Worm (Caenorhabditis elegans) whole organism, L4 larva: ENCODE results near the gene C14B9.10.

Experiments
- F10B5.3 ChIP-seq: sonication (generic microtip); optimal IDR thresholded peaks from 2 replicates; lab custom pipeline; 2016; ENCODE audit warnings: mild to moderate bottlenecking, missing genetic modification characterization, missing compliant biosample characterization
- F26F4.8 ChIP-seq: fragments of 200-800 bp; sonication (Bioruptor generic); conservative IDR thresholded peaks from 2 replicates; pipeline ENCODE4 v1.3.6; 2022; ENCODE audit warnings: missing genetic modification characterization, missing compliant biosample characterization
- F37D6.2 ChIP-seq: sonication (generic microtip); optimal IDR thresholded peaks from 2 replicates; lab custom pipeline; 2016; ENCODE audit warnings: mild to moderate bottlenecking, missing genetic modification characterization, missing compliant biosample characterization
- F49E8.2 ChIP-seq: sonication (generic microtip); optimal IDR thresholded peaks from 2 replicates; lab custom pipeline; 2016; ENCODE audit warnings: missing compliant biosample characterization, mild to moderate bottlenecking, missing genetic modification characterization, borderline replicate concordance
- T20F7.1 ChIP-seq: fragments of 200-800 bp; sonication (Bioruptor generic); optimal IDR thresholded peaks from 2 replicates; lab custom pipeline; 2018; ENCODE audit warnings: mild to moderate bottlenecking, missing genetic modification characterization, missing compliant biosample characterization
- Y105C5A.15 ChIP-seq: fragments of 200-800 bp; sonication (Bioruptor generic); IDR thresholded peaks from 2 replicates; pipeline ENCODE4 v1.3.6; 2022; ENCODE audit warnings: missing genetic modification characterization, missing compliant biosample characterization
- aha-1 ChIP-seq: fragments of 150-350 bp; peaks from one replicate; lab custom pipeline; 2014; ENCODE audit warnings: missing biosample characterization, missing genetic modification characterization
- aly-2 ChIP-seq: sonication (generic microtip); optimal IDR thresholded peaks from 2 replicates; lab custom pipeline; 2018; ENCODE audit warnings: missing biosample characterization, missing genetic modification characterization
- ama-1 ChIP-seq: fragments of 150-350 bp; optimal IDR thresholded peaks from 2 replicates; lab custom pipeline; 2014; ENCODE audit warnings: inconsistent platforms, mixed read lengths
- arid-1 ChIP-seq: fragments of 200-800 bp; sonication (Bioruptor generic); conservative IDR thresholded peaks from 2 replicates; pipeline ENCODE4 v1.3.6; 2022; ENCODE audit warnings: missing genetic modification reagents, missing genetic modification characterization, missing compliant biosample characterization
- ceh-20 ChIP-seq: fragments of 200-800 bp; sonication (Bioruptor generic); IDR thresholded peaks from 2 replicates; pipeline ENCODE4 v1.3.6; 2022; ENCODE audit warnings: missing genetic modification reagents, missing genetic modification characterization, missing compliant biosample characterization
- ceh-28 ChIP-seq: fragments of 150-350 bp; optimal IDR thresholded peaks from 2 replicates; lab custom pipeline; 2014; ENCODE audit warnings: missing biosample characterization, missing genetic modification reagents, missing genetic modification characterization
- ceh-44 ChIP-seq: fragments of 200-800 bp; sonication (Bioruptor generic); IDR thresholded peaks from 2 replicates; pipeline ENCODE4 v1.3.6; 2022; ENCODE audit warnings: missing genetic modification reagents, missing genetic modification characterization, missing compliant biosample characterization
- ceh-62 ChIP-seq: sonication (generic microtip); optimal IDR thresholded peaks from 2 replicates; lab custom pipeline; 2017; ENCODE audit warnings: missing biosample characterization, missing genetic modification characterization
- ctbp-1 ChIP-seq: fragments of 200-800 bp; sonication (Bioruptor generic); IDR thresholded peaks from 2 replicates; pipeline ENCODE4 v1.3.6; 2022; ENCODE audit warnings: missing genetic modification reagents, missing genetic modification characterization, missing compliant biosample characterization
- dmd-6 ChIP-seq: fragments of 200-800 bp; sonication (Bioruptor generic); IDR thresholded peaks from 2 replicates; pipeline ENCODE4 v1.3.6; 2022; ENCODE audit warnings: missing genetic modification reagents, missing genetic modification characterization, missing compliant biosample characterization
- egl-27 ChIP-seq: sonication (generic microtip); optimal IDR thresholded peaks from 3 replicates; lab custom pipeline; 2017; ENCODE audit warnings: missing biosample characterization, missing genetic modification reagents, missing genetic modification characterization
- egl-43 ChIP-seq: fragments of 200-800 bp; sonication (Bioruptor generic); IDR thresholded peaks from 2 replicates; pipeline ENCODE4 v1.3.6; 2022; ENCODE audit warnings: missing genetic modification reagents, missing genetic modification characterization, missing compliant biosample characterization
- fos-1 ChIP-seq: fragments of 150-350 bp; optimal IDR thresholded peaks from 2 replicates; lab custom pipeline; 2014; ENCODE audit warnings: missing biosample characterization, missing genetic modification characterization
- gei-8 ChIP-seq: fragments of 200-800 bp; sonication (Bioruptor generic); optimal IDR thresholded peaks from 2 replicates; lab custom pipeline; 2018; ENCODE audit warnings: mild to moderate bottlenecking, missing genetic modification characterization, missing compliant biosample characterization
- hlh-11 ChIP-seq: fragments of 200-800 bp; sonication (Bioruptor generic); optimal IDR thresholded peaks from 2 replicates; lab custom pipeline; 2018; ENCODE audit warnings: mild to moderate bottlenecking, missing genetic modification characterization, missing compliant biosample characterization
- hlh-30 ChIP-seq: sonication (generic microtip); optimal IDR thresholded peaks from 2 replicates; lab custom pipeline; 2017; ENCODE audit warnings: antibody characterized with exemption, mild to moderate bottlenecking, missing genetic modification characterization, missing compliant biosample characterization; ENCODE audit not compliant: insufficient read depth
- lin-38 ChIP-seq: fragments of 200-800 bp; sonication (Bioruptor generic); IDR thresholded peaks from 2 replicates; pipeline ENCODE4 v1.3.6; 2022; ENCODE audit warnings: missing genetic modification reagents, missing genetic modification characterization, missing compliant biosample characterization
- lin-39 ChIP-seq: fragments of 150-350 bp; optimal IDR thresholded peaks from 2 replicates; lab custom pipeline; 2014; ENCODE audit warnings: missing biosample characterization, missing genetic modification reagents, missing genetic modification characterization
- lir-3 ChIP-seq: sonication (generic microtip); optimal IDR thresholded peaks from 2 replicates; lab custom pipeline; 2016; ENCODE audit warnings: mild to moderate bottlenecking, missing genetic modification characterization, missing compliant biosample characterization
- lsy-2 ChIP-seq, 2 experiments: fragments of 150-350 bp in 1 of 2; sonication (generic microtip) in 1 of 2; optimal IDR thresholded peaks; 2 replicates each; lab custom pipeline; 2014 to 2017; ENCODE audit warnings: missing biosample characterization in 2 of 2, missing genetic modification characterization in 2 of 2
- madf-9 ChIP-seq: fragments of 200-800 bp; sonication (Bioruptor generic); conservative IDR thresholded peaks from 2 replicates; pipeline ENCODE4 v1.3.6; 2022; ENCODE audit warnings: missing genetic modification reagents, missing genetic modification characterization, missing compliant biosample characterization
- mdt-29 ChIP-seq: fragments of 200-800 bp; sonication (Bioruptor generic); IDR thresholded peaks from 2 replicates; pipeline ENCODE4 v1.3.6; 2022; ENCODE audit warnings: missing genetic modification reagents, missing genetic modification characterization, missing compliant biosample characterization
- mes-2 ChIP-seq: sonication (generic microtip); optimal IDR thresholded peaks from 2 replicates; lab custom pipeline; 2016; ENCODE audit warnings: missing genotype, mild to moderate bottlenecking, missing genetic modification characterization, missing compliant biosample characterization; ENCODE audit not compliant: poor library complexity, severe bottlenecking
- mxl-2 ChIP-seq: fragments of 200-800 bp; sonication (Bioruptor generic); conservative IDR thresholded peaks from 2 replicates; pipeline ENCODE4 v1.3.6; 2022; ENCODE audit warnings: missing genetic modification reagents, missing genetic modification characterization, missing compliant biosample characterization
- mxl-3 ChIP-seq: fragments of 200-800 bp; sonication (Bioruptor generic); optimal IDR thresholded peaks from 2 replicates; lab custom pipeline; 2018; ENCODE audit warnings: mild to moderate bottlenecking, missing genetic modification characterization, missing compliant biosample characterization
- nhr-102 ChIP-seq: sonication (generic microtip); optimal IDR thresholded peaks from 2 replicates; lab custom pipeline; 2016; ENCODE audit warnings: mild to moderate bottlenecking, missing genetic modification characterization, moderate library complexity, missing compliant biosample characterization
- nhr-11 ChIP-seq: fragments of 150-350 bp; optimal IDR thresholded peaks from 2 replicates; lab custom pipeline; 2014; ENCODE audit warnings: missing biosample characterization, missing genetic modification characterization
- nhr-111 ChIP-seq: fragments of 200-800 bp; sonication (Bioruptor generic); optimal IDR thresholded peaks from 2 replicates; lab custom pipeline; 2018; ENCODE audit warnings: mild to moderate bottlenecking, missing genetic modification characterization, missing compliant biosample characterization
- nhr-25 ChIP-seq: sonication (generic microtip); optimal IDR thresholded peaks from 2 replicates; lab custom pipeline; 2017; ENCODE audit warnings: missing genetic modification characterization, mild to moderate bottlenecking, missing compliant biosample characterization, antibody characterized with exemption, moderate library complexity, borderline replicate concordance; ENCODE audit not compliant: insufficient read depth
- nhr-28 ChIP-seq: fragments of 150-350 bp; optimal IDR thresholded peaks from 2 replicates; lab custom pipeline; 2014; ENCODE audit warnings: missing biosample characterization, missing genetic modification characterization
- nhr-41 ChIP-seq: fragments of 200-800 bp; sonication (Bioruptor generic); IDR thresholded peaks from 2 replicates; pipeline ENCODE4 v1.3.6; 2022; ENCODE audit warnings: missing genetic modification reagents, missing genetic modification characterization, missing compliant biosample characterization
- nhr-48 ChIP-seq: sonication (generic microtip); optimal IDR thresholded peaks from 2 replicates; lab custom pipeline; 2016; ENCODE audit warnings: mild to moderate bottlenecking, missing genetic modification characterization, missing compliant biosample characterization
- pha-4 ChIP-seq, 2 experiments: fragments of 150-350 bp in 1 of 2; fragments of 200-800 bp in 1 of 2; sonication (Bioruptor generic) in 1 of 2; IDR thresholded peaks in 1 of 2; optimal IDR thresholded peaks in 1 of 2; 2 replicates each; pipeline versions ENCODE4 v1.3.6 to Lab custom; 2014 to 2022; ENCODE audit warnings: missing genetic modification characterization in 2 of 2, missing genetic modification reagents in 2 of 2, missing biosample characterization in 1 of 2, missing compliant biosample characterization in 1 of 2
- php-3 ChIP-seq: fragments of 200-800 bp; sonication (Bioruptor generic); IDR thresholded peaks from 2 replicates; pipeline ENCODE4 v1.3.6; 2022; ENCODE audit warnings: missing genetic modification reagents, missing genetic modification characterization, missing compliant biosample characterization
- rbr-2 ChIP-seq: sonication (generic microtip); optimal IDR thresholded peaks from 2 replicates; lab custom pipeline; 2016; ENCODE audit warnings: missing genotype, missing genetic modification characterization, missing compliant biosample characterization
- skn-1 ChIP-seq: fragments of 150-350 bp; optimal IDR thresholded peaks from 2 replicates; lab custom pipeline; 2014; ENCODE audit warnings: missing biosample characterization, missing genetic modification characterization
- spr-1 ChIP-seq: sonication (generic microtip); optimal IDR thresholded peaks from 2 replicates; lab custom pipeline; 2016; ENCODE audit warnings: mild to moderate bottlenecking, missing genetic modification characterization, missing compliant biosample characterization
- spr-3 ChIP-seq: fragments of 200-800 bp; sonication (Bioruptor generic); optimal IDR thresholded peaks from 2 replicates; lab custom pipeline; 2018; ENCODE audit warnings: mild to moderate bottlenecking, missing genetic modification characterization, missing compliant biosample characterization
- unc-39 ChIP-seq: sonication (generic microtip); optimal IDR thresholded peaks from 2 replicates; lab custom pipeline; 2017; ENCODE audit warnings: missing biosample characterization, missing genetic modification characterization
- zag-1 ChIP-seq: fragments of 150-350 bp; optimal IDR thresholded peaks from 2 replicates; lab custom pipeline; 2014; ENCODE audit warnings: missing biosample characterization, missing genetic modification characterization
- zip-11 ChIP-seq: fragments of 200-800 bp; sonication (Bioruptor generic); IDR thresholded peaks from 2 replicates; pipeline ENCODE4 v1.3.6; 2022; ENCODE audit warnings: missing genetic modification characterization, missing compliant biosample characterization

C14B9.10 gene

ce11 chrIII:8130177-8130902, at the start of gene C14B9.10, which contains the start of gene rpl-21 (continued):
- peak; percentile 79 for TF ChIP-seq T20F7.1 (GFP tag; lab: Kevin White, UChicago)
- peak; percentile 55 for TF ChIP-seq nhr-102 (tag; lab: Kevin White, UChicago)
- TF ChIP-seq gei-8 (GFP tag; lab: Kevin White, UChicago) = no peak
- no peak for TF ChIP-seq mdt-29 (GFP tag; lab: Robert Waterston, UW)
- TF ChIP-seq nhr-41 (GFP tag; lab: Robert Waterston, UW) = no peak

ce11 chrIII:8085355-8085754, 45.3 kb upstream of the C14B9.10 start, which contains the start of the genes K06H7.7 and grp-1:
Gene K06H7.7, minus strand, starts transcription at chrIII:8085475.
Gene grp-1, plus strand, starts transcription at chrIII:8085705.
- TF ChIP-seq madf-9 (GFP tag; lab: Robert Waterston, UW) (no peak), zip-11 (GFP tag; lab: Robert Waterston, UW) (no peak), hlh-30 (tag; lab: Kevin White, UChicago) (peak; percentile 34), Y105C5A.15 (no peak), ama-1 (no peak), pha-4 (GFP tag; IDR thresholded peaks at IDR 0.05; lab: Robert Waterston, UW) (no peak), pha-4 (tag; optimal IDR thresholded peaks at IDR 0.05; lab: Kevin White, UChicago) (peak; percentile 0), rbr-2 (tag; lab: Kevin White, UChicago) (no peak), F26F4.8 (no peak), F49E8.2 (tag; lab: Kevin White, UChicago) (no peak), arid-1 (GFP tag; lab: Robert Waterston, UW) (peak; percentile 42; the same call in 1 of the 2 replicates), dmd-6 (no peak), egl-27 (tag; lab: Kevin White, UChicago) (no peak), lsy-2 (tag; optimal IDR thresholded peaks at IDR 0.05; lab: Kevin White, UChicago) (peak; percentile 92 to 99), egl-43 (no peak), ceh-44 (GFP tag; lab: Robert Waterston, UW) (no peak), nhr-11 (tag; lab: Kevin White, UChicago) (no peak), nhr-41 (GFP tag; lab: Robert Waterston, UW) (no peak), mxl-2 (GFP tag; lab: Robert Waterston, UW) (no peak), aha-1 (tag; lab: Kevin White, UChicago) (no peak), hlh-11 (tag; lab: Kevin White, UChicago) (no peak), mxl-3 (GFP tag; lab: Kevin White, UChicago) (no peak), unc-39 (no peak), F10B5.3 (tag; lab: Kevin White, UChicago) (no peak), nhr-102 (tag; lab: Kevin White, UChicago) (no peak), spr-3 (GFP tag; lab: Kevin White, UChicago) (no peak), ceh-62 (no peak), ceh-28 (tag; lab: Kevin White, UChicago) (no peak), lin-39 (no peak), F37D6.2 (tag; lab: Kevin White, UChicago) (no peak), aly-2 (tag; lab: Kevin White, UChicago) (no peak), nhr-111 (GFP tag; lab: Kevin White, UChicago) (no peak), nhr-28 (no peak), lir-3 (tag; lab: Kevin White, UChicago) (no peak), lin-38 (GFP tag; lab: Robert Waterston, UW) (peak; percentile 64), skn-1 (tag; lab: Kevin White, UChicago) (no peak), ceh-20 (GFP tag; lab: Robert Waterston, UW) (no peak), nhr-48 (tag; lab: Kevin White, UChicago) (no peak), spr-1 (tag; lab: Kevin White, UChicago) (no peak), mes-2 (tag; lab: Kevin White, UChicago) (peak; percentile 59), T20F7.1 (GFP tag; lab: Kevin White, UChicago) (peak; percentile 49), ctbp-1 (GFP tag; lab: Robert Waterston, UW) (no peak), mdt-29 (GFP tag; lab: Robert Waterston, UW) (no peak), zag-1 (tag; lab: Kevin White, UChicago) (no peak), fos-1 (tag; lab: Kevin White, UChicago) (no peak), php-3 (GFP tag; lab: Robert Waterston, UW) (no peak), nhr-25 (tag; lab: Kevin White, UChicago) (no peak)
